Worm (Caenorhabditis elegans): ENCODE data around the gene R05A10.8.

- no peak for TF ChIP-seq dpl-1 (GFP tag; optimal IDR thresholded peaks at IDR 0.05)
- no peak for TF ChIP-seq nhr-6 (tag; optimal IDR thresholded peaks at IDR 0.05)
- TF ChIP-seq ama-1 (optimal IDR thresholded peaks at IDR 0.05), result no peak
- no peak for TF ChIP-seq lin-39 (tag; optimal IDR thresholded peaks at IDR 0.05)
Measured at ce11 chrIV:14182077-14182476, 24.1 kb upstream of the R05A10.8 start, which contains the start of gene R05A10.1.

All from whole organism, L4 larva.